Worm (Caenorhabditis elegans) whole organism, L1 larva: Measurements from ENCODE around the gene exos-4.1.

Experiments
- C34B4.2 ChIP-seq: sonication (generic microtip); optimal IDR thresholded peaks from 2 replicates; lab custom pipeline; 2017; ENCODE audit warnings: mild to moderate bottlenecking, missing genetic modification characterization, missing compliant biosample characterization
- ama-1 ChIP-seq: fragments of 150-350 bp; optimal IDR thresholded peaks from 2 replicates; lab custom pipeline; 2014
- sox-4 ChIP-seq: sonication (generic microtip); optimal IDR thresholded peaks from 2 replicates; lab custom pipeline; 2016; ENCODE audit warnings: missing genetic modification characterization, missing compliant biosample characterization

- no peak for TF ChIP-seq sox-4 (tag; lab: Kevin White, UChicago)
- no peak for TF ChIP-seq ama-1 (lab: Kevin White, UChicago)
- TF ChIP-seq C34B4.2 (tag; lab: Kevin White, UChicago), result no peak
Observed at ce11 chrIV:13052568-13052967, 46.2 kb upstream of the exos-4.1 start, which contains the start of gene F49E11.7.
